Worm (Caenorhabditis elegans): ENCODE measurements around the gene srx-28.
"Not testable (repeated sequence)": the region's sequence is repeated elsewhere in the genome, so short reads cannot be mapped to it uniquely, and the experiment has no call there.

- TF ChIP-seq lin-29 (GFP tag; IDR thresholded peaks at IDR 0.05); mep-1 (tag; optimal IDR thresholded peaks at IDR 0.05); ama-1 (optimal IDR thresholded peaks at IDR 0.05); spr-1 (tag; optimal IDR thresholded peaks at IDR 0.05); nhr-76 (tag; optimal IDR thresholded peaks at IDR 0.05); snpc-4 (tag; optimal IDR thresholded peaks at IDR 0.05): not testable (repeated sequence)
Measured at ce11 chrV:2778458-2778857, 21.4 kb upstream of the srx-28 start.
